Worm (Caenorhabditis elegans): Measurements from ENCODE around the gene blos-4.

The blos-4 gene

DNA sequence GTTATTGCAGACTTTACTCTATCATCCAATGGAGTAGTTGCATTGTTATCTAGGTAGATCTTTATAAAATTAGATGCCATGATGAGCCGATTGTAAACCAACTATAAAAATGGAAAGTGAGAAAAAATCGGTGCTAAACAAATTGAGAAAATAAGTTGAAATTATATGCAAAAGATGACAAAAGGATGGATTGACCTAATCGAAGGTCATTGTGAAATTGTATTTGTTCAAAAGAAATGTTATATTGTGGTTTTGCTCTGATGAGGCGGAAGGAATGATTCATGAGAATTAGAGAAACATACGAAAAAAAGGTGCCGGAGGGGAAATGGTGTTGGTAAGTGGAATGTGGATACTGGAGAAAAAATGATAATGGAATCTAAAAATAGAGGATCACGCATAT, 36.0 kb downstream of the blos-4 start, which contains the start of gene scly-1:
Gene scly-1, minus strand, starts transcription at position 101 of the 400 bp plus-strand sequence.
- no peak for TF ChIP-seq unc-62 (GFP tag; optimal IDR thresholded peaks at IDR 0.05)

ce11 chrII:6281903-6282302, 36.9 kb downstream of the blos-4 start:
- TF ChIP-seq unc-62 (GFP tag; optimal IDR thresholded peaks at IDR 0.05), result no peak

- TF ChIP-seq unc-62 (GFP tag; optimal IDR thresholded peaks at IDR 0.05), result no peak
These were observed 38.0 kb downstream of the blos-4 start, which contains the start of gene F13H8.1 for ce11 chrII:6283074-6283473. Gene F13H8.1 (plus strand): TSS chrII:6283384.

ce11 chrII:6286865-6287264, 41.8 kb downstream of the blos-4 start, which contains the start of gene F13H8.6:
Gene F13H8.6 (minus strand): TSS chrII:6286965.
- no peak for TF ChIP-seq unc-62 (GFP tag; optimal IDR thresholded peaks at IDR 0.05)

ce11 chrII:6288104-6288503, 43.1 kb downstream of the blos-4 start:
- no peak for TF ChIP-seq unc-62 (GFP tag; optimal IDR thresholded peaks at IDR 0.05)

- no peak for TF ChIP-seq unc-62 (GFP tag; optimal IDR thresholded peaks at IDR 0.05)
These were observed 45.1 kb downstream of the blos-4 start, which contains the start of gene upb-1 for ce11 chrII:6290047-6290582. Gene upb-1 (minus strand): TSS chrII:6290097.

ce11 chrII:6292527-6292926, 47.5 kb downstream of the blos-4 start, which contains the start of gene nyn-3:
Gene nyn-3 (minus strand): TSS chrII:6292627.
- no peak for TF ChIP-seq unc-62 (GFP tag; optimal IDR thresholded peaks at IDR 0.05)

DNA sequence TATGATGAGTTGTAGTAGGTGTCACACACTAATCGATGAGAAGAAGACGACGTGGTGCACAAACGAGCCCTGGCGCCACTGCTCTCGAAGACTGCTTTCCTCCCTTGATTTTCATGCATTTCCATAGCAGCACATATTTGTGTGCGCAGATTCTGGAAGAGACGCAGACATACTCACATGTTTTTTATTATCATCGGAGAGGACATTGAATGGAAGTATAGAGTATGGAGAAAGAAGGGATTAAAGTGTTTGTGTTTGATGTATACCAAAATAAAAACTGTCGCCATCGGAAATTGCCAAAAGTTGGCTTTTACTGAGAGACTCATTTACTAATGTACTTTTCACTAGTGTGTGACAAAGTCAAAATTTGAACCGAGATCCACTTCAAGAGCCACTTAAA, 49.2 kb downstream of the blos-4 start, which contains the start of gene mps-1:
Gene mps-1, minus strand, starts transcription at position 101 of the 400 bp plus-strand sequence.
- TF ChIP-seq unc-62 (GFP tag; optimal IDR thresholded peaks at IDR 0.05), result no peak

Data from whole organism, dauer.